Worm (Caenorhabditis elegans): ENCODE data around the gene mrt-2.
A peak's percentile ranks its signal among the peaks of the same experiment; 100 is the strongest.

mrt-2 gene

DNA sequence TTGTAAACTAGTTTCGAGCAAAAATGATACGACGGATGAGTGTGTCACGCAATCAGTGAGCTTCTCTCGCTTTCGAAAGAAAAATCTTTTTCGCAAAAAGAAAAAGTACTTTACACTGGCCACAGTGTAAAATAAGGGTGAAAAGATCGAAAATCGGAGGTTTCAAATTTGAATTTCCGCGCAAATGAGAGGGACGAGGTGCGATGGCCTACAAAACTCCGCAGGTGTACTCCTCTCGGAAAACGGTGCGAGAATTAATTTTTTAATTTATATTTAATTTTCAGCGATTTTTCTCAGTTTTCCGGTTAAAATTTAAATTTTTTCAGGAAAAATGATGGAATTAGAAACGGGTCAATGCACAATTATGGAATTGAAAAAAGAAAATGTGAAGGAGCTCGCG is at the start of gene mrt-2:
TSS of gene mrt-2 (plus strand) at position 49 of the 400 bp plus-strand sequence.
- TF ChIP-seq irx-1 (tag; optimal IDR thresholded peaks at IDR 0.05) (peak; percentile 96), ztf-11 (tag; optimal IDR thresholded peaks at IDR 0.05) (peak in 1 of 2 experiments; percentile 95), aly-2 (tag; optimal IDR thresholded peaks at IDR 0.05) (peak; percentile 47), nhr-90 (tag; optimal IDR thresholded peaks at IDR 0.05; ENCODE audit: poor library complexity) (peak; percentile 97), ceh-8 (GFP tag; optimal IDR thresholded peaks at IDR 0.05) (peak; percentile 54), nhr-71 (tag; optimal IDR thresholded peaks at IDR 0.05) (peak; percentile 95), elt-3 (tag; optimal IDR thresholded peaks at IDR 0.05) (peak in 2 of 6 experiments; percentile 46 to 60), dsc-1 (tag; optimal IDR thresholded peaks at IDR 0.05) (peak; percentile 95), lin-13 (GFP tag; optimal IDR thresholded peaks at IDR 0.05) (peak; percentile 74), nhr-19 (GFP tag; conservative IDR thresholded peaks at IDR 0.05) (peak; percentile 90), sox-4 (tag; optimal IDR thresholded peaks at IDR 0.05) (peak; percentile 93), rnt-1 (tag; optimal IDR thresholded peaks at IDR 0.05) (no peak), ceh-63 (GFP tag; optimal IDR thresholded peaks at IDR 0.05) (peak; percentile 6), nhr-77 (tag; optimal IDR thresholded peaks at IDR 0.05) (peak; percentile 14), C34B4.2 (tag; optimal IDR thresholded peaks at IDR 0.05) (peak; percentile 49), nhr-20 (tag; optimal IDR thresholded peaks at IDR 0.05) (peak; percentile 92), zag-1 (tag; optimal IDR thresholded peaks at IDR 0.05) (no peak), zip-4 (GFP tag; optimal IDR thresholded peaks at IDR 0.05) (peak; percentile 39), unc-30 (tag; optimal IDR thresholded peaks at IDR 0.05) (no peak), jun-1 (tag; optimal IDR thresholded peaks at IDR 0.05) (peak; percentile 34), alr-1 (tag; optimal IDR thresholded peaks at IDR 0.05; ENCODE audit: borderline replicate concordance) (no peak), unc-130 (tag; optimal IDR thresholded peaks at IDR 0.05) (peak; percentile 76), efl-1 (optimal IDR thresholded peaks at IDR 0.05) (peak; percentile 95 to 97), efl-1 (GFP tag; optimal IDR thresholded peaks at IDR 0.05 in 1 of 2) (peak; percentile 97 to 100), mab-9 (GFP tag; IDR thresholded peaks at IDR 0.05) (peak; percentile 60), snu-23 (GFP tag; optimal IDR thresholded peaks at IDR 0.05) (peak; percentile 89), fkh-4 (tag; optimal IDR thresholded peaks at IDR 0.05; ENCODE audit: borderline replicate concordance) (peak; percentile 98), grh-1 (GFP tag; IDR thresholded peaks at IDR 0.05) (peak; percentile 82), F16B12.6 (tag; optimal IDR thresholded peaks at IDR 0.05) (peak; percentile 54), nhr-76 (tag; optimal IDR thresholded peaks at IDR 0.05) (no peak), unc-62 (GFP tag; optimal IDR thresholded peaks at IDR 0.05) (no peak), lin-39 (tag; optimal IDR thresholded peaks at IDR 0.05) (peak; percentile 87), fkh-10 (GFP tag; optimal IDR thresholded peaks at IDR 0.05) (peak; percentile 23), ztf-4 (tag; optimal IDR thresholded peaks at IDR 0.05) (no peak), mdl-1 (tag; optimal IDR thresholded peaks at IDR 0.05) (peak in 1 of 2 experiments; percentile 58), sptf-1 (tag; optimal IDR thresholded peaks at IDR 0.05) (no peak), egl-13 (tag; optimal IDR thresholded peaks at IDR 0.05) (peak; percentile 97), egl-27 (tag; optimal IDR thresholded peaks at IDR 0.05) (no peak), ceh-90 (tag; optimal IDR thresholded peaks at IDR 0.05) (peak; percentile 99), pqm-1 (tag; optimal IDR thresholded peaks at IDR 0.05) (no peak), mef-2 (tag; optimal IDR thresholded peaks at IDR 0.05) (no peak), nhr-11 (tag; optimal IDR thresholded peaks at IDR 0.05) (no peak), C04F5.9 (tag; optimal IDR thresholded peaks at IDR 0.05) (peak; percentile 91), C16A3.4 (tag; optimal IDR thresholded peaks at IDR 0.05) (peak; percentile 68), lin-15B (tag; optimal IDR thresholded peaks at IDR 0.05) (peak; percentile 20), ceh-82 (tag; optimal IDR thresholded peaks at IDR 0.05) (peak; percentile 18 to 68 (median 67)), pag-3 (tag; optimal IDR thresholded peaks at IDR 0.05; ENCODE audit: borderline replicate concordance, insufficient read depth) (no peak), lin-14 (GFP tag; optimal IDR thresholded peaks at IDR 0.05) (no peak), tlp-1 (tag; optimal IDR thresholded peaks at IDR 0.05) (no peak), dpl-1 (GFP tag; optimal IDR thresholded peaks at IDR 0.05) (peak; percentile 94 to 96 (median 96)), hpl-2 (GFP tag; optimal IDR thresholded peaks at IDR 0.05) (no peak), Y116A8C.19 (tag; optimal IDR thresholded peaks at IDR 0.05; ENCODE audit: borderline replicate concordance) (peak; percentile 90), nhr-84 (tag; optimal IDR thresholded peaks at IDR 0.05) (no peak)

Measured in whole organism, L1 larva.